Fruit fly (Drosophila melanogaster) whole organism, adult: ENCODE measurements around the gene pros.

ENCODE experiments used
- CG14711 ChIP-seq: fragments of 200-800 bp; sonication (Bioruptor generic); optimal IDR thresholded peaks from 2 replicates; lab custom pipeline; 2018; ENCODE audit warnings: missing biosample characterization, mild to moderate bottlenecking, missing genetic modification characterization, moderate library complexity
- CG33017 ChIP-seq: fragments of 200-800 bp; sonication (Bioruptor generic); optimal IDR thresholded peaks from 2 replicates; lab custom pipeline; 2018; ENCODE audit warnings: missing biosample characterization, mild to moderate bottlenecking, missing genetic modification characterization, moderate library complexity
- CG5204 ChIP-seq: fragments of 200-800 bp; sonication (Bioruptor generic); optimal IDR thresholded peaks from 2 replicates; lab custom pipeline; 2016; ENCODE audit warnings: missing biosample characterization, missing genetic modification characterization
- CG7101 ChIP-seq: fragments of 200-800 bp; sonication (Bioruptor generic); optimal IDR thresholded peaks from 2 replicates; lab custom pipeline; 2018; ENCODE audit warnings: missing biosample characterization, mild to moderate bottlenecking, missing genetic modification characterization, moderate library complexity
- Clk ChIP-seq: fragments of 200-800 bp; sonication (Bioruptor generic); optimal IDR thresholded peaks from 2 replicates; lab custom pipeline; 2017; ENCODE audit warnings: missing biosample characterization, missing genetic modification characterization
- Hr96 ChIP-seq: fragments of 200-800 bp; sonication (Bioruptor generic); optimal IDR thresholded peaks from 2 replicates; lab custom pipeline; 2016; ENCODE audit warnings: missing biosample characterization, missing genetic modification characterization
- Mnt ChIP-seq: fragments of 200-800 bp; sonication (Bioruptor generic); optimal IDR thresholded peaks from 2 replicates; lab custom pipeline; 2016; ENCODE audit warnings: missing biosample characterization, mild to moderate bottlenecking, missing genetic modification characterization
- bab1 ChIP-seq: fragments of 200-800 bp; sonication (Bioruptor generic); optimal IDR thresholded peaks from 3 replicates; lab custom pipeline; 2019; ENCODE audit warnings: missing biosample characterization, mild to moderate bottlenecking, missing genetic modification characterization, moderate library complexity
- cic ChIP-seq: fragments of 200-800 bp; sonication (Bioruptor generic); optimal IDR thresholded peaks from 2 replicates; lab custom pipeline; 2017; ENCODE audit warnings: missing biosample characterization, mild to moderate bottlenecking, missing genetic modification characterization, moderate library complexity
- cnc ChIP-seq, 2 experiments: fragments of >200 bp; optimal IDR thresholded peaks; 2 replicates each; lab custom pipeline; 2017
- toe ChIP-seq: fragments of 200-800 bp; sonication (Bioruptor generic); optimal IDR thresholded peaks from 2 replicates; lab custom pipeline; 2016; ENCODE audit warnings: missing biosample characterization, missing genetic modification characterization

- TF ChIP-seq toe (GFP tag; lab: Kevin White, UChicago) = no peak
- TF ChIP-seq cic (GFP tag; lab: Kevin White, UChicago) = no peak
- no peak for TF ChIP-seq Hr96
- no peak for TF ChIP-seq bab1 (GFP tag; lab: Kevin White, UChicago)
- no peak for TF ChIP-seq CG33017 (tag; lab: Kevin White, UChicago)
- no peak for TF ChIP-seq CG7101
- no peak for TF ChIP-seq CG5204 (GFP tag; lab: Kevin White, UChicago)
- no peak for TF ChIP-seq Clk (GFP tag; lab: Kevin White, UChicago)
- no peak for TF ChIP-seq Mnt (GFP tag; lab: Kevin White, UChicago)
- TF ChIP-seq CG14711 (tag; lab: Kevin White, UChicago) = no peak
- TF ChIP-seq cnc (optimal IDR thresholded peaks at IDR 0.05; lab: Kevin White, UChicago) = no peak
Measured at dm6 chr3R:11449688-11450087, 121.4 kb downstream of the pros start.
